Worm (Caenorhabditis elegans) whole organism, L4/young adult: ENCODE measurements around the gene bath-30.

ENCODE experiments used
- W03F9.2 ChIP-seq: fragments of 150-350 bp; optimal IDR thresholded peaks from 2 replicates; lab custom pipeline; 2014; ENCODE audit warnings: missing biosample characterization, missing genetic modification characterization
- dao-5 ChIP-seq: sonication (generic microtip); optimal IDR thresholded peaks from 2 replicates; lab custom pipeline; 2016; ENCODE audit warnings: missing genotype, missing genetic modification characterization, moderate library complexity, missing compliant biosample characterization
- him-1 ChIP-seq: sonication (generic microtip); optimal IDR thresholded peaks from 2 replicates; lab custom pipeline; 2016; ENCODE audit warnings: missing genotype, missing genetic modification reagents, missing genetic modification characterization, missing compliant biosample characterization

DNA sequence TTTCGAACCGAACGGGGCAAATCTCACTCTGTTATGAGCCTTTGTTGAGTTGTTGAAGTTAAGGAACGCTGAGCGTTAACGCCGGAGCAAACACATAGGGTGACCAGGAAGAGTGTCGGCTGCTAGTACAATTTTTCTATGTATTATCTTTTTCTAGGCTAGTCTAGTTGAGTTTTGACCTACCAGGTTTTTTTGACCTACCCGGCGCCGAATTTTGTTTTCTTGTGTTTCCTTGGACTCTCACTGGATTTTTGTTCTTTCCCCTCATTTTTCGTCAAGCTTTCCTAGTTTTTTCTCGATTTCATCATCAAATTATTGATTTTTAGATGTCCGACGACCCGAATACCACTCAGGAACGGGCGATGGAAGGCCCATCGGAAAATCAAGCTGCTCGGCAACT lies 35.3 kb upstream of the bath-30 start, which contains the start of gene T06D4.1:
- TF ChIP-seq dao-5 (no peak), him-1 (tag; lab: Kevin White, UChicago) (no peak), W03F9.2 (tag; lab: Kevin White, UChicago) (no peak)
